Worm (Caenorhabditis elegans): Measurements from ENCODE around the gene B0252.1.

B0252.1 gene

ce11 chrII:6955084-6955697 lies 35.7 kb downstream of the B0252.1 start:
- TF ChIP-seq alr-1 (tag; optimal IDR thresholded peaks at IDR 0.05) (no peak), gmeb-1 (tag; optimal IDR thresholded peaks at IDR 0.05) (no peak), lin-13 (GFP tag; optimal IDR thresholded peaks at IDR 0.05) (no peak), nhr-237 (tag; optimal IDR thresholded peaks at IDR 0.05) (no peak), ceh-16 (tag; optimal IDR thresholded peaks at IDR 0.05) (no peak), F13H6.1 (tag; optimal IDR thresholded peaks at IDR 0.05) (no peak), nhr-129 (tag; optimal IDR thresholded peaks at IDR 0.05) (no peak), aly-2 (tag; optimal IDR thresholded peaks at IDR 0.05) (no peak), nhr-6 (tag; optimal IDR thresholded peaks at IDR 0.05) (no peak), skn-1 (tag; optimal IDR thresholded peaks at IDR 0.05) (no peak), unc-55 (GFP tag; optimal IDR thresholded peaks at IDR 0.05) (no peak), nhr-23 (tag; optimal IDR thresholded peaks at IDR 0.05) (no peak), elt-1 (tag; optimal IDR thresholded peaks at IDR 0.05) (no peak), lsy-2 (tag; optimal IDR thresholded peaks at IDR 0.05) (no peak), zag-1 (tag; optimal IDR thresholded peaks at IDR 0.05) (no peak), peb-1 (tag; optimal IDR thresholded peaks at IDR 0.05) (no peak), lin-11 (tag; optimal IDR thresholded peaks at IDR 0.05) (no peak), dmd-4 (tag; optimal IDR thresholded peaks at IDR 0.05) (no peak), sma-9 (GFP tag; optimal IDR thresholded peaks at IDR 0.05) (no peak), sma-9 (tag; optimal IDR thresholded peaks at IDR 0.05) (no peak), ZK546.5 (tag; optimal IDR thresholded peaks at IDR 0.05) (no peak)

- TF ChIP-seq dmd-4 (tag; optimal IDR thresholded peaks at IDR 0.05): no peak
Measured at ce11 chrII:6958136-6958535, 38.7 kb downstream of the B0252.1 start.

- no peak for TF ChIP-seq nhr-6 (tag; optimal IDR thresholded peaks at IDR 0.05)
- no peak for TF ChIP-seq unc-39 (tag; optimal IDR thresholded peaks at IDR 0.05)
- TF ChIP-seq Y55F3AM.14 (GFP tag; optimal IDR thresholded peaks at IDR 0.05): no peak
- no peak for TF ChIP-seq unc-62 (GFP tag; optimal IDR thresholded peaks at IDR 0.05)
- TF ChIP-seq mbf-1 (tag; optimal IDR thresholded peaks at IDR 0.05): no peak
- no peak for TF ChIP-seq elt-3 (tag; optimal IDR thresholded peaks at IDR 0.05)
- no peak for TF ChIP-seq lin-39 (tag; optimal IDR thresholded peaks at IDR 0.05)
- TF ChIP-seq ceh-82 (tag; optimal IDR thresholded peaks at IDR 0.05): no peak
- no peak for TF ChIP-seq peb-1 (tag; optimal IDR thresholded peaks at IDR 0.05)
- TF ChIP-seq elt-1 (tag; optimal IDR thresholded peaks at IDR 0.05): no peak
- no peak for TF ChIP-seq ztf-4 (tag; optimal IDR thresholded peaks at IDR 0.05)
- no peak for TF ChIP-seq blmp-1 (tag; optimal IDR thresholded peaks at IDR 0.05; ENCODE audit: insufficient read depth)
- TF ChIP-seq lin-13 (GFP tag; optimal IDR thresholded peaks at IDR 0.05): no peak
- no peak for TF ChIP-seq C34F6.9 (tag; optimal IDR thresholded peaks at IDR 0.05)
- TF ChIP-seq mdl-1 (tag; optimal IDR thresholded peaks at IDR 0.05): no peak
Measured at ce11 chrII:6965573-6965972, 46.1 kb downstream of the B0252.1 start, which contains the start of gene tra-2. Gene tra-2 (minus strand): TSS chrII:6965673.

- TF ChIP-seq snpc-4 (tag; optimal IDR thresholded peaks at IDR 0.05) (peak; percentile 80), sma-3 (GFP tag; optimal IDR thresholded peaks at IDR 0.05) (no peak), Y55F3AM.14 (GFP tag; optimal IDR thresholded peaks at IDR 0.05) (no peak), ceh-82 (tag; optimal IDR thresholded peaks at IDR 0.05) (no peak), R02D3.7 (tag; optimal IDR thresholded peaks at IDR 0.05) (peak; percentile 64), ceh-16 (tag; optimal IDR thresholded peaks at IDR 0.05) (no peak), nhr-129 (tag; optimal IDR thresholded peaks at IDR 0.05) (peak; percentile 46), gmeb-1 (tag; optimal IDR thresholded peaks at IDR 0.05) (peak; percentile 28), dmd-4 (tag; optimal IDR thresholded peaks at IDR 0.05) (no peak), mdl-1 (tag; optimal IDR thresholded peaks at IDR 0.05) (no peak), lsy-2 (tag; optimal IDR thresholded peaks at IDR 0.05) (peak in 1 of 2 experiments; percentile 71), unc-55 (GFP tag; optimal IDR thresholded peaks at IDR 0.05) (peak; percentile 71), blmp-1 (tag; optimal IDR thresholded peaks at IDR 0.05; ENCODE audit: insufficient read depth) (no peak), C34F6.9 (tag; optimal IDR thresholded peaks at IDR 0.05) (peak; percentile 65)
Measured at ce11 chrII:6967618-6968017, 48.1 kb downstream of the B0252.1 start, which contains the start of gene eif-2Bgamma. Gene eif-2Bgamma (minus strand): TSS chrII:6967648.
